Fruit fly (Drosophila melanogaster) whole organism, embryonic: ENCODE results near the gene dod.

Source experiments
- BEAF-32 ChIP-seq: fragments of 200-800 bp; sonication (Bioruptor generic); optimal IDR thresholded peaks from 3 replicates; lab custom pipeline; 2017; ENCODE audit warnings: missing biosample characterization, missing genetic modification characterization, mild to moderate bottlenecking, moderate library complexity, missing genetic modification reagents
- CG10543 ChIP-seq: fragments of 200-800 bp; sonication (Bioruptor generic); optimal IDR thresholded peaks from 3 replicates; lab custom pipeline; 2017; ENCODE audit warnings: missing biosample characterization, mild to moderate bottlenecking, missing genetic modification characterization, moderate library complexity
- CG10654 ChIP-seq: fragments of 200-800 bp; sonication (Bioruptor generic); optimal IDR thresholded peaks from 2 replicates; lab custom pipeline; 2016; ENCODE audit warnings: missing biosample characterization, missing genetic modification characterization
- CG11504 ChIP-seq: fragments of 200-800 bp; sonication (Bioruptor generic); optimal IDR thresholded peaks from 3 replicates; lab custom pipeline; 2019; ENCODE audit warnings: missing biosample characterization, mild to moderate bottlenecking, missing genetic modification characterization, moderate library complexity
- CG14050 ChIP-seq: fragments of 200-800 bp; sonication (Bioruptor generic); IDR thresholded peaks from 3 replicates; pipeline ENCODE4 v1.3.6; 2022; ENCODE audit warnings: missing biosample characterization, missing genetic modification characterization
- CG1647 ChIP-seq: fragments of 200-800 bp; sonication (Bioruptor generic); optimal IDR thresholded peaks from 3 replicates; lab custom pipeline; 2016; ENCODE audit warnings: missing biosample characterization, missing genetic modification characterization
- CG2120 ChIP-seq: fragments of 200-800 bp; sonication (Bioruptor generic); optimal IDR thresholded peaks from 3 replicates; lab custom pipeline; 2016; ENCODE audit warnings: missing biosample characterization, missing genetic modification characterization
- CG2678 ChIP-seq: fragments of 200-800 bp; sonication (Bioruptor generic); optimal IDR thresholded peaks from 3 replicates; lab custom pipeline; 2019; ENCODE audit warnings: missing biosample characterization, mild to moderate bottlenecking, missing genetic modification characterization, moderate library complexity
- CG2889 ChIP-seq: fragments of 200-800 bp; sonication (Bioruptor generic); IDR thresholded peaks from 3 replicates; pipeline ENCODE4 v1.3.6; 2022; ENCODE audit warnings: missing biosample characterization, missing genetic modification characterization
- CG4282 ChIP-seq: fragments of 200-800 bp; sonication (Bioruptor generic); optimal IDR thresholded peaks from 2 replicates; lab custom pipeline; 2016; ENCODE audit warnings: missing biosample characterization, missing genetic modification characterization
- CG4820 ChIP-seq: fragments of 200-800 bp; sonication (Bioruptor generic); optimal IDR thresholded peaks from 3 replicates; lab custom pipeline; 2016; ENCODE audit warnings: missing biosample characterization, missing genetic modification characterization
- CG9876 ChIP-seq: fragments of 200-800 bp; sonication (Bioruptor generic); optimal IDR thresholded peaks from 2 replicates; lab custom pipeline; 2016; ENCODE audit warnings: missing biosample characterization, missing genetic modification characterization
- Dbx ChIP-seq: fragments of 200-800 bp; sonication (Bioruptor generic); IDR thresholded peaks from 3 replicates; pipeline ENCODE4 v1.3.6; 2022; ENCODE audit warnings: missing biosample characterization, missing genetic modification characterization
- Drgx ChIP-seq: fragments of 200-800 bp; sonication (Bioruptor generic); IDR thresholded peaks from 2 replicates; pipeline ENCODE4 v1.3.6; 2022; ENCODE audit warnings: missing biosample characterization, missing genetic modification characterization
- HLH54F ChIP-seq: fragments of 200-800 bp; sonication (Bioruptor generic); optimal IDR thresholded peaks from 3 replicates; lab custom pipeline; 2016; ENCODE audit warnings: missing biosample characterization, missing genetic modification characterization
- HLHmδ ChIP-seq: fragments of 200-800 bp; sonication (Bioruptor generic); optimal IDR thresholded peaks from 2 replicates; lab custom pipeline; 2018; ENCODE audit warnings: missing biosample characterization, mild to moderate bottlenecking, missing genetic modification characterization, moderate library complexity
- HmgD ChIP-seq: fragments of 200-800 bp; sonication (Bioruptor generic); optimal IDR thresholded peaks from 3 replicates; lab custom pipeline; 2016; ENCODE audit warnings: missing biosample characterization, missing genetic modification characterization
- Hr3 ChIP-seq: fragments of 200-800 bp; sonication (Bioruptor generic); optimal IDR thresholded peaks from 3 replicates; lab custom pipeline; 2016; ENCODE audit warnings: missing biosample characterization, missing genetic modification characterization
- Oli ChIP-seq: fragments of 200-800 bp; sonication (Bioruptor generic); optimal IDR thresholded peaks from 2 replicates; lab custom pipeline; 2018; ENCODE audit warnings: missing biosample characterization, mild to moderate bottlenecking, missing genetic modification characterization, moderate library complexity
- Rx ChIP-seq: fragments of 200-800 bp; sonication (Bioruptor generic); IDR thresholded peaks from 2 replicates; pipeline ENCODE4 v1.3.6; 2022; ENCODE audit warnings: missing biosample characterization, missing genetic modification characterization
- Sox102F ChIP-seq: fragments of 200-800 bp; sonication (Bioruptor generic); optimal IDR thresholded peaks from 2 replicates; lab custom pipeline; 2018; ENCODE audit warnings: missing biosample characterization, mild to moderate bottlenecking, missing genetic modification characterization, moderate library complexity
- Vsx1 ChIP-seq: fragments of 200-800 bp; sonication (Bioruptor generic); optimal IDR thresholded peaks from 2 replicates; lab custom pipeline; 2017; ENCODE audit warnings: missing biosample characterization, mild to moderate bottlenecking, missing genetic modification characterization, missing genetic modification reagents
- abd-A ChIP-seq: fragments of 200-800 bp; sonication (Bioruptor generic); optimal IDR thresholded peaks from 3 replicates; lab custom pipeline; 2019; ENCODE audit warnings: missing biosample characterization, mild to moderate bottlenecking, missing genetic modification characterization, moderate library complexity
- ac ChIP-seq: fragments of 200-800 bp; sonication (Bioruptor generic); optimal IDR thresholded peaks from 3 replicates; lab custom pipeline; 2017; ENCODE audit warnings: missing biosample characterization, mild to moderate bottlenecking, missing genetic modification characterization
- az2 ChIP-seq: fragments of 200-800 bp; sonication (Bioruptor generic); optimal IDR thresholded peaks from 3 replicates; lab custom pipeline; 2016; ENCODE audit warnings: missing biosample characterization, missing genetic modification characterization
- cato ChIP-seq: fragments of 200-800 bp; sonication (Bioruptor generic); optimal IDR thresholded peaks from 2 replicates; lab custom pipeline; 2016; ENCODE audit warnings: missing biosample characterization, missing genetic modification characterization, borderline replicate concordance
- chinmo ChIP-seq: fragments of 200-800 bp; sonication (Bioruptor generic); IDR thresholded peaks from 4 replicates; pipeline ENCODE4 v1.3.6; 2022; ENCODE audit warnings: missing biosample characterization, missing genetic modification characterization; ENCODE audit not compliant: partially characterized antibody
- ci ChIP-seq: fragments of 200-800 bp; sonication (Bioruptor generic); IDR thresholded peaks from 3 replicates; pipeline ENCODE4 v1.3.6; 2022; ENCODE audit warnings: missing biosample characterization, missing genetic modification characterization
- crol ChIP-seq: fragments of 200-800 bp; sonication (Bioruptor generic); IDR thresholded peaks from 2 replicates; pipeline ENCODE4 v1.3.6; 2022; ENCODE audit warnings: missing biosample characterization, missing genetic modification characterization
- gsb-n ChIP-seq: fragments of 200-800 bp; sonication (Bioruptor generic); optimal IDR thresholded peaks from 3 replicates; lab custom pipeline; 2018; ENCODE audit warnings: missing biosample characterization, mild to moderate bottlenecking, missing genetic modification characterization
- lab ChIP-seq: fragments of 200-800 bp; sonication (Bioruptor generic); optimal IDR thresholded peaks from 3 replicates; lab custom pipeline; 2017; ENCODE audit warnings: missing biosample characterization, missing genetic modification characterization, mild to moderate bottlenecking, moderate library complexity, missing genetic modification reagents
- mam ChIP-seq: fragments of 200-800 bp; sonication (Bioruptor generic); optimal IDR thresholded peaks from 3 replicates; lab custom pipeline; 2016; ENCODE audit warnings: missing biosample characterization, missing genetic modification characterization
- nau ChIP-seq: fragments of 200-800 bp; sonication (Bioruptor generic); optimal IDR thresholded peaks from 3 replicates; lab custom pipeline; 2017; ENCODE audit warnings: missing biosample characterization, mild to moderate bottlenecking, missing genetic modification characterization, missing genetic modification reagents
- p53 ChIP-seq: fragments of 200-800 bp; sonication (Bioruptor generic); optimal IDR thresholded peaks from 2 replicates; lab custom pipeline; 2016; ENCODE audit warnings: missing biosample characterization, missing genetic modification characterization
- phol ChIP-seq: fragments of 200-800 bp; sonication (Bioruptor generic); optimal IDR thresholded peaks from 3 replicates; lab custom pipeline; 2018; ENCODE audit warnings: missing biosample characterization, mild to moderate bottlenecking, missing genetic modification characterization, moderate library complexity
- run ChIP-seq: fragments of 200-800 bp; sonication (Bioruptor generic); optimal IDR thresholded peaks from 3 replicates; lab custom pipeline; 2018; ENCODE audit warnings: missing biosample characterization, mild to moderate bottlenecking, missing genetic modification characterization
- sna ChIP-seq: fragments of 200-800 bp; sonication (Bioruptor generic); IDR thresholded peaks from 2 replicates; pipeline ENCODE4 v1.3.6; 2022; ENCODE audit warnings: missing biosample characterization, missing genetic modification characterization; ENCODE audit not compliant: partially characterized antibody
- sug ChIP-seq: fragments of 200-800 bp; optimal IDR thresholded peaks from 2 replicates; lab custom pipeline; 2019; ENCODE audit warnings: missing biosample characterization, mild to moderate bottlenecking, missing genetic modification characterization, moderate library complexity
- trem ChIP-seq: fragments of 200-800 bp; optimal IDR thresholded peaks from 3 replicates; lab custom pipeline; 2019; ENCODE audit warnings: missing biosample characterization, mild to moderate bottlenecking, missing genetic modification characterization, moderate library complexity
- wor ChIP-seq: fragments of 200-800 bp; sonication (Bioruptor generic); IDR thresholded peaks from 2 replicates; pipeline ENCODE4 v1.3.6; 2022; ENCODE audit warnings: missing biosample characterization, missing genetic modification characterization

Gene dod

DNA sequence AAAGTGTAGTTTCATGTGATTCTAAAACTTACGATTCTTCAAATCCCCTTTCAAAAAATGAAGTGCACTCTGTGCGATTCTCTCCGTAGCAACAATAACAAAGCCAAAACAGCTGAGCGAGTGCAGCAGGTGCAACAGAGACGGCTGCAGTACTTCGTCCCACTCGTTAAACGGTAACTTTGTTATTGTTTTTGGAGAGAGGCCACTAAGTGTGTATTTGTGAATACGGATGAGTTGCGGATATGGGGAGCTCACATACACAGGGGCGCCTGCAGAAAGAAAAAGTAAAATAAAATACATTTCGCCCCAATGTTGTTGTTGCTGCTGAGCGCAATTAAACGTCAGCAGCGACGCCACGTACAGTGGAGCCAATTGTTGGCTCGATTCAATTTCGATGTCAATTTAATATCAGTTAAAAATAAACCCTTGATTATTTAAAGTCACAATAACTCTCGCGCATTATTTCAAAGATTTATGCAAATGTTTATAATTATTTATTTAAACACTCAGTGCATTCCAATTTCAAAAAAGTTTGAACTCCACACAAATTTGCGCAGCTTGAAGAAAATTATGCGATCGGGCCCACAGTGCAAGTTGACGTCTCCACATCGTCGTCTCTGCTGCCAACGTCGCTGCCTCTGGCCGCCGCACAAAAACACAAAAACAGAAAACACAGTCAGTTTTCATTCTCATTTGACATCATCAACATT, 22.4 kb downstream of the dod start (continued):
- TF ChIP-seq CG10654 (GFP tag; lab: Kevin White, UChicago) (peak; percentile 96), CG10543 (GFP tag; lab: Kevin White, UChicago) (peak; percentile 99), az2 (GFP tag; lab: Kevin White, UChicago) (peak; percentile 98), lab (GFP tag; lab: Kevin White, UChicago) (peak; percentile 99), ac (peak; percentile 91), sna (GFP tag; lab: Robert Waterston, UW) (no peak), Dbx (GFP tag; lab: Robert Waterston, UW) (peak; percentile 97), CG4282 (peak; percentile 90), gsb-n (tag; lab: Kevin White, UChicago) (peak; percentile 96), CG9876 (GFP tag; lab: Kevin White, UChicago) (peak; percentile 88), BEAF-32 (GFP tag; lab: Kevin White, UChicago) (peak; percentile 26), Rx (GFP tag; lab: Robert Waterston, UW) (peak; percentile 93), abd-A (peak; percentile 96), CG1647 (GFP tag; lab: Kevin White, UChicago) (peak; percentile 95), trem (tag; lab: Kevin White, UChicago) (peak; percentile 93), CG2120 (GFP tag; lab: Kevin White, UChicago) (peak; percentile 99), cato (GFP tag; lab: Kevin White, UChicago) (peak; percentile 97), crol (GFP tag; lab: Robert Waterston, UW) (peak; percentile 63), mam (GFP tag; lab: Kevin White, UChicago) (peak; percentile 97), p53 (GFP tag; lab: Kevin White, UChicago) (peak; percentile 74), Hr3 (GFP tag; lab: Kevin White, UChicago) (peak; percentile 97), CG14050 (GFP tag; lab: Robert Waterston, UW) (peak; percentile 94), CG2889 (GFP tag; lab: Robert Waterston, UW) (peak; percentile 92), chinmo (GFP tag; lab: Robert Waterston, UW) (0 out of 4 replicates have a peak, but pooled peaks have one; percentile 45), sug (tag; lab: Kevin White, UChicago) (peak; percentile 97), HLHmδ (no peak), Oli (tag; lab: Kevin White, UChicago) (peak; percentile 99), CG11504 (tag; lab: Kevin White, UChicago) (peak; percentile 98), ci (GFP tag; lab: Robert Waterston, UW) (peak; percentile 95), phol (peak; percentile 97), CG4820 (GFP tag; lab: Kevin White, UChicago) (peak; percentile 96), nau (peak; percentile 96), HmgD (GFP tag; lab: Kevin White, UChicago) (peak; percentile 88), wor (GFP tag; lab: Robert Waterston, UW) (peak; percentile 95), CG2678 (tag; lab: Kevin White, UChicago) (peak; percentile 99), Drgx (GFP tag; lab: Robert Waterston, UW) (peak; percentile 97), run (peak; percentile 96), Vsx1 (peak; percentile 96), Sox102F (GFP tag; lab: Kevin White, UChicago) (peak; percentile 98), HLH54F (peak; percentile 96)
- TF ChIP-seq, all 482 proteins: peak for 443
